Fruit fly (Drosophila melanogaster) whole organism, embryonic: ENCODE measurements around the gene Crg-1.
A peak's percentile ranks its signal among the peaks of the same experiment; 100 is the strongest.

Experiments used
- Abd-B ChIP-seq: fragments of 200-800 bp; sonication (Bioruptor generic); optimal IDR thresholded peaks from 2 replicates; lab custom pipeline; 2018; ENCODE audit warnings: missing biosample characterization, mild to moderate bottlenecking, missing genetic modification characterization, moderate library complexity
- Adf1 ChIP-seq: fragments of 200-800 bp; sonication (Bioruptor generic); IDR thresholded peaks from 2 replicates; pipeline ENCODE4 v1.3.6; 2022; ENCODE audit warnings: missing biosample characterization, missing genetic modification characterization
- Atf6 ChIP-seq: fragments of 200-800 bp; sonication (Bioruptor generic); IDR thresholded peaks from 2 replicates; pipeline ENCODE4 v1.3.6; 2022; ENCODE audit warnings: missing biosample characterization, missing genetic modification characterization
- BEAF-32 ChIP-seq: fragments of 200-800 bp; sonication (Bioruptor generic); optimal IDR thresholded peaks from 3 replicates; lab custom pipeline; 2017; ENCODE audit warnings: missing biosample characterization, missing genetic modification characterization, mild to moderate bottlenecking, moderate library complexity, missing genetic modification reagents
- Bgb ChIP-seq: fragments of 200-800 bp; sonication (Bioruptor generic); IDR thresholded peaks from 2 replicates; pipeline ENCODE4 v1.3.6; 2022; ENCODE audit warnings: missing biosample characterization, missing genetic modification characterization; ENCODE audit not compliant: partially characterized antibody
- C15 ChIP-seq: fragments of 200-800 bp; sonication (Bioruptor generic); IDR thresholded peaks from 3 replicates; pipeline ENCODE4 v1.3.6; 2022; ENCODE audit warnings: missing biosample characterization, missing genetic modification characterization
- CG10209 ChIP-seq: fragments of 200-800 bp; sonication (Bioruptor generic); optimal IDR thresholded peaks from 3 replicates; lab custom pipeline; 2017; ENCODE audit warnings: missing biosample characterization, mild to moderate bottlenecking, missing genetic modification characterization, missing genetic modification reagents
- CG12744 ChIP-seq: fragments of 200-800 bp; sonication (Bioruptor generic); optimal IDR thresholded peaks from 2 replicates; lab custom pipeline; 2016; ENCODE audit warnings: missing biosample characterization, missing genetic modification characterization
- CG13894 ChIP-seq: fragments of 200-800 bp; sonication (Bioruptor generic); optimal IDR thresholded peaks from 3 replicates; lab custom pipeline; 2018; ENCODE audit warnings: missing biosample characterization, mild to moderate bottlenecking, missing genetic modification characterization, moderate library complexity
- CG16863 ChIP-seq: fragments of 200-800 bp; sonication (Bioruptor generic); optimal IDR thresholded peaks from 3 replicates; lab custom pipeline; 2016; ENCODE audit warnings: missing biosample characterization, missing genetic modification characterization
- CG2116 ChIP-seq: fragments of 200-800 bp; sonication (Bioruptor generic); optimal IDR thresholded peaks from 3 replicates; lab custom pipeline; 2018; ENCODE audit warnings: missing biosample characterization, mild to moderate bottlenecking, missing genetic modification characterization
- CG2199 ChIP-seq: fragments of 200-800 bp; sonication (Bioruptor generic); IDR thresholded peaks from 3 replicates; pipeline ENCODE4 v1.3.6; 2022; ENCODE audit warnings: missing biosample characterization, missing genetic modification characterization
- CG43689 ChIP-seq: fragments of 200-800 bp; sonication (Bioruptor generic); IDR thresholded peaks from 2 replicates; pipeline ENCODE4 v1.3.6; 2022; ENCODE audit warnings: missing biosample characterization, missing genetic modification characterization
- CG5180 ChIP-seq: fragments of 200-800 bp; sonication (Bioruptor generic); optimal IDR thresholded peaks from 3 replicates; lab custom pipeline; 2017; ENCODE audit warnings: missing biosample characterization, missing genetic modification characterization, mild to moderate bottlenecking, moderate library complexity, missing genetic modification reagents
- CG6791 ChIP-seq: fragments of 200-800 bp; sonication (Bioruptor generic); IDR thresholded peaks from 3 replicates; pipeline ENCODE4 v1.3.6; 2022; ENCODE audit warnings: missing biosample characterization, missing genetic modification characterization; ENCODE audit not compliant: partially characterized antibody
- CG7556 ChIP-seq: fragments of 200-800 bp; sonication (Bioruptor generic); optimal IDR thresholded peaks from 2 replicates; lab custom pipeline; 2017; ENCODE audit warnings: missing biosample characterization, mild to moderate bottlenecking, missing genetic modification characterization
- CG7786 ChIP-seq: fragments of 200-800 bp; sonication (Bioruptor generic); optimal IDR thresholded peaks from 2 replicates; lab custom pipeline; 2016; ENCODE audit warnings: missing biosample characterization, missing genetic modification characterization
- CG9797 ChIP-seq: fragments of 200-800 bp; sonication (Bioruptor generic); optimal IDR thresholded peaks from 3 replicates; lab custom pipeline; 2018; ENCODE audit warnings: missing biosample characterization, mild to moderate bottlenecking, missing genetic modification characterization
- Doc3 ChIP-seq: fragments of 200-800 bp; sonication (Bioruptor generic); IDR thresholded peaks from 3 replicates; pipeline ENCODE4 v1.3.6; 2022; ENCODE audit warnings: missing biosample characterization, missing genetic modification characterization; ENCODE audit not compliant: partially characterized antibody
- MESR4 ChIP-seq: fragments of 200-800 bp; sonication (Bioruptor generic); optimal IDR thresholded peaks from 2 replicates; lab custom pipeline; 2018; ENCODE audit warnings: missing biosample characterization, mild to moderate bottlenecking, missing genetic modification characterization, moderate library complexity
- Mad ChIP-seq: fragments of 200-800 bp; sonication (Bioruptor generic); optimal IDR thresholded peaks from 2 replicates; lab custom pipeline; 2016; ENCODE audit warnings: missing biosample characterization, missing genetic modification characterization
- Meics ChIP-seq: fragments of 200-800 bp; sonication (Bioruptor generic); optimal IDR thresholded peaks from 2 replicates; lab custom pipeline; 2017; ENCODE audit warnings: missing biosample characterization, mild to moderate bottlenecking, missing genetic modification characterization
- NFAT ChIP-seq: fragments of 200-800 bp; sonication (Bioruptor generic); IDR thresholded peaks from 2 replicates; pipeline ENCODE4 v1.3.6; 2022; ENCODE audit warnings: missing biosample characterization, missing genetic modification characterization
- Scr ChIP-seq: fragments of 200-800 bp; sonication (Bioruptor generic); IDR thresholded peaks from 2 replicates; pipeline ENCODE4 v1.3.6; 2022; ENCODE audit warnings: missing biosample characterization, missing genetic modification characterization; ENCODE audit not compliant: partially characterized antibody
- Sox102F ChIP-seq: fragments of 200-800 bp; sonication (Bioruptor generic); optimal IDR thresholded peaks from 2 replicates; lab custom pipeline; 2018; ENCODE audit warnings: missing biosample characterization, mild to moderate bottlenecking, missing genetic modification characterization, moderate library complexity
- Vsx1 ChIP-seq: fragments of 200-800 bp; sonication (Bioruptor generic); optimal IDR thresholded peaks from 2 replicates; lab custom pipeline; 2017; ENCODE audit warnings: missing biosample characterization, mild to moderate bottlenecking, missing genetic modification characterization, missing genetic modification reagents
- ab ChIP-seq: fragments of 200-800 bp; sonication (Bioruptor generic); optimal IDR thresholded peaks from 2 replicates; lab custom pipeline; 2016; ENCODE audit warnings: missing biosample characterization, missing genetic modification characterization
- az2 ChIP-seq: fragments of 200-800 bp; sonication (Bioruptor generic); optimal IDR thresholded peaks from 3 replicates; lab custom pipeline; 2016; ENCODE audit warnings: missing biosample characterization, missing genetic modification characterization
- bab2 ChIP-seq: fragments of 200-800 bp; sonication (Bioruptor generic); optimal IDR thresholded peaks from 2 replicates; lab custom pipeline; 2016; ENCODE audit warnings: missing biosample characterization, missing genetic modification characterization
- btn ChIP-seq: fragments of 200-800 bp; sonication (Bioruptor generic); optimal IDR thresholded peaks from 2 replicates; lab custom pipeline; 2016; ENCODE audit warnings: missing biosample characterization, missing genetic modification characterization
- danr ChIP-seq: fragments of 200-800 bp; sonication (Bioruptor generic); IDR thresholded peaks from 2 replicates; pipeline ENCODE4 v1.3.6; 2022; ENCODE audit warnings: missing biosample characterization, missing genetic modification characterization
- dati ChIP-seq: fragments of 200-800 bp; sonication (Bioruptor generic); IDR thresholded peaks from 2 replicates; pipeline ENCODE4 v1.3.6; 2022; ENCODE audit warnings: missing biosample characterization, missing genetic modification characterization
- emc ChIP-seq: fragments of 200-800 bp; sonication (Bioruptor generic); optimal IDR thresholded peaks from 2 replicates; lab custom pipeline; 2016; ENCODE audit warnings: missing biosample characterization, missing genetic modification characterization
- fd64A ChIP-seq: fragments of 200-800 bp; sonication (Bioruptor generic); optimal IDR thresholded peaks from 3 replicates; lab custom pipeline; 2018; ENCODE audit warnings: missing biosample characterization, mild to moderate bottlenecking, missing genetic modification characterization
- fu2 ChIP-seq: fragments of 200-800 bp; sonication (Bioruptor generic); optimal IDR thresholded peaks from 2 replicates; lab custom pipeline; 2016; ENCODE audit warnings: missing biosample characterization, missing genetic modification characterization
- ind ChIP-seq: fragments of 200-800 bp; sonication (Bioruptor generic); optimal IDR thresholded peaks from 3 replicates; lab custom pipeline; 2016; ENCODE audit warnings: missing biosample characterization, missing genetic modification characterization
- inv ChIP-seq: fragments of 200-800 bp; sonication (Bioruptor generic); IDR thresholded peaks from 2 replicates; pipeline ENCODE4 v1.3.6; 2022; ENCODE audit warnings: missing biosample characterization, missing genetic modification characterization; ENCODE audit not compliant: partially characterized antibody
- kah ChIP-seq: fragments of 200-800 bp; sonication (Bioruptor generic); optimal IDR thresholded peaks from 2 replicates; lab custom pipeline; 2018; ENCODE audit warnings: missing biosample characterization, mild to moderate bottlenecking, missing genetic modification characterization
- lola ChIP-seq, 3 experiments: fragments of >200 bp in 2 of 3; fragments of 200-800 bp in 1 of 3; sonication (Bioruptor generic) in 1 of 3; optimal IDR thresholded peaks; 2 replicates each; lab custom pipeline; 2017 to 2019; ENCODE audit warnings: missing biosample characterization in 3 of 3, missing genetic modification characterization in 3 of 3, mild to moderate bottlenecking in 1 of 3, moderate library complexity in 1 of 3
- mld ChIP-seq: fragments of 200-800 bp; sonication (Bioruptor generic); IDR thresholded peaks from 3 replicates; pipeline ENCODE4 v1.3.6; 2022; ENCODE audit warnings: missing biosample characterization, missing genetic modification characterization; ENCODE audit not compliant: partially characterized antibody
- pnt ChIP-seq: fragments of 200-800 bp; sonication (Bioruptor generic); optimal IDR thresholded peaks from 3 replicates; lab custom pipeline; 2016; ENCODE audit warnings: missing biosample characterization, missing genetic modification characterization
- repo ChIP-seq: fragments of 200-800 bp; sonication (Bioruptor generic); optimal IDR thresholded peaks from 2 replicates; lab custom pipeline; 2016; ENCODE audit warnings: missing biosample characterization, missing genetic modification characterization
- salm ChIP-seq: fragments of 200-800 bp; sonication (Bioruptor generic); optimal IDR thresholded peaks from 2 replicates; lab custom pipeline; 2018; ENCODE audit warnings: missing biosample characterization, mild to moderate bottlenecking, missing genetic modification characterization
- sens ChIP-seq: fragments of 200-800 bp; sonication (Bioruptor generic); peaks from one replicate; lab custom pipeline; 2016; ENCODE audit warnings: missing biosample characterization, missing genetic modification characterization
- seq ChIP-seq: fragments of 200-800 bp; sonication (Bioruptor generic); IDR thresholded peaks from 2 replicates; pipeline ENCODE4 v1.3.6; 2022; ENCODE audit warnings: missing biosample characterization, missing genetic modification characterization
- sqz ChIP-seq: fragments of 200-800 bp; sonication (Bioruptor generic); optimal IDR thresholded peaks from 3 replicates; lab custom pipeline; 2018; ENCODE audit warnings: missing biosample characterization, mild to moderate bottlenecking, missing genetic modification characterization
- sr ChIP-seq: fragments of 200-800 bp; sonication (Bioruptor generic); IDR thresholded peaks from 3 replicates; pipeline ENCODE4 v1.3.6; 2022; ENCODE audit warnings: missing biosample characterization, missing genetic modification characterization
- ssp ChIP-seq: fragments of 200-800 bp; sonication (Bioruptor generic); IDR thresholded peaks from 2 replicates; pipeline ENCODE4 v1.3.6; 2022; ENCODE audit warnings: missing biosample characterization, missing genetic modification characterization
- tgo ChIP-seq: fragments of 200-800 bp; sonication (Bioruptor generic); IDR thresholded peaks from 3 replicates; pipeline ENCODE4 v1.3.6; 2022; ENCODE audit warnings: missing biosample characterization, missing genetic modification characterization
- tin ChIP-seq: fragments of 200-800 bp; sonication (Bioruptor generic); optimal IDR thresholded peaks from 3 replicates; lab custom pipeline; 2016; ENCODE audit warnings: missing biosample characterization, missing genetic modification characterization

Gene Crg-1

DNA sequence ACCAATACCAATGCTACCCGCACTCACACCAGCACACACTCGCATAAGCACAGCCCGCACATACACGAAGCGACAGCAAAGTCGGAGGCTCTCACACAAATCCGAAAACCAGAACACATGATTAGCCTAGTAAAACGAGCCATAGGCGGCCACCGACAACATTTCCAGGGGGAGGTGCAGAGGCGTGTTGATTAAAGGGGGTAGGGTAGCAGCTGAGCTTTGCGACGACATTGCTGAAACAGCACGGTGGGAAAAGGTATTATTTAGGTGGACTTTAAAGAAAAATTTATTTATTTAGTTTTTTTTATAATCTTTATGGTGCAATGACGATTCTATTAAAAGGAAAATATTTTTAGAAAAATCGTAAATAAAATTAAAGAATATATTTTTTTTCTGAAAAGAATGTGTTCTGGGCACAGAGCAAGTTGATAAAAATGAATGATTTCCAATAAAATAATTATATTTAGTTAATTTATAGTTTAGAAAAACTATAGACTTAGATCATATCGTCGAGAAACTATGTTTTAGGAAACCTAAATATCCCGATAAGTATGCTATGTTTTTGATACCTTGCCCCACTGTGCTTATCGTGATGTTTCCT lies 49.0 kb upstream of the Crg-1 start (continued):
- TF ChIP-seq sqz (GFP tag; lab: Kevin White, UChicago) (peak; percentile 72), Sox102F (GFP tag; lab: Kevin White, UChicago) (peak; percentile 89), CG7556 (peak; percentile 97), CG6791 (peak; percentile 50; the same call in 1 of the 3 replicates), CG7786 (GFP tag; lab: Kevin White, UChicago) (no peak), tgo (peak; percentile 75), Doc3 (GFP tag; lab: Robert Waterston, UW) (no peak), Mad (peak; percentile 11), mld (GFP tag; lab: Robert Waterston, UW) (no peak), btn (GFP tag; lab: Kevin White, UChicago) (no peak), emc (GFP tag; lab: Kevin White, UChicago) (no peak), Bgb (GFP tag; lab: Robert Waterston, UW) (peak; percentile 39; the same call in 1 of the 2 replicates), ind (peak; percentile 77), repo (GFP tag; lab: Kevin White, UChicago) (no peak), Abd-B (peak; percentile 75), az2 (GFP tag; lab: Kevin White, UChicago) (peak; percentile 77), Atf6 (peak; percentile 74), kah (GFP tag; lab: Kevin White, UChicago) (peak; percentile 61), Scr (GFP tag; lab: Robert Waterston, UW) (no peak), CG12744 (no peak), CG2116 (GFP tag; lab: Kevin White, UChicago) (peak; percentile 49), MESR4 (no peak), CG10209 (peak; percentile 89), NFAT (peak; percentile 87), Meics (GFP tag; lab: Kevin White, UChicago) (peak; percentile 95), sens (peak; percentile 8), Adf1 (GFP tag; lab: Robert Waterston, UW) (peak; percentile 41), Vsx1 (GFP tag; lab: Kevin White, UChicago) (peak; percentile 98), bab2 (GFP tag; lab: Kevin White, UChicago) (no peak), inv (no peak), danr (GFP tag; lab: Robert Waterston, UW) (peak; percentile 74), fu2 (GFP tag; lab: Kevin White, UChicago) (no peak), CG16863 (GFP tag; lab: Kevin White, UChicago) (no peak), dati (GFP tag; lab: Robert Waterston, UW) (no peak), sr (no peak; the same call in 2 of the 3 replicates), fd64A (GFP tag; lab: Kevin White, UChicago) (no peak), CG43689 (peak; percentile 37), CG5180 (GFP tag; lab: Kevin White, UChicago) (no peak), ab (GFP tag; lab: Kevin White, UChicago) (no peak), ssp (peak; percentile 70; the same call in 1 of the 2 replicates), CG9797 (no peak), BEAF-32 (GFP tag; lab: Kevin White, UChicago) (no peak), tin (GFP tag; lab: Kevin White, UChicago) (peak; percentile 66), C15 (GFP tag; lab: Robert Waterston, UW) (0 out of 3 replicates have a peak, but pooled peaks have one; percentile 35), salm (tag; lab: Kevin White, UChicago) (peak; percentile 65), CG2199 (no peak), pnt (peak; percentile 37), lola (GFP tag; optimal IDR thresholded peaks at IDR 0.05; lab: Kevin White, UChicago) (peak in 1 of 3 experiments; percentile 89), seq (GFP tag; lab: Robert Waterston, UW) (peak; percentile 65), CG13894 (tag; lab: Kevin White, UChicago) (no peak)
